Fruit fly (Drosophila melanogaster): ENCODE measurements around the gene CG9222.

- no peak for TF ChIP-seq CG7101 (tag; optimal IDR thresholded peaks at IDR 0.05)
- TF ChIP-seq CG12768 (GFP tag; optimal IDR thresholded peaks at IDR 0.05) = no peak
- TF ChIP-seq Hr96 (GFP tag; optimal IDR thresholded peaks at IDR 0.05) = no peak
- TF ChIP-seq Mnt (GFP tag; optimal IDR thresholded peaks at IDR 0.05) = no peak
- no peak for TF ChIP-seq tj (GFP tag; optimal IDR thresholded peaks at IDR 0.05)
- no peak for TF ChIP-seq kay (GFP tag; ENCODE audit: borderline replicate concordance)
- no peak for TF ChIP-seq ovo (GFP tag; optimal IDR thresholded peaks at IDR 0.05)
- TF ChIP-seq CG1620 (GFP tag; optimal IDR thresholded peaks at IDR 0.05) = no peak
- TF ChIP-seq cnc (optimal IDR thresholded peaks at IDR 0.05) = no peak
These were observed 49.2 kb downstream of the CG9222 start for dm6 chr2L:6179990-6180389.

All from whole organism, adult.